Worm (Caenorhabditis elegans): ENCODE measurements around the gene Y57G11A.5.
"Not testable (repeated sequence)": the region's sequence is repeated elsewhere in the genome, so short reads cannot be mapped to it uniquely, and the experiment has no call there.

DNA sequence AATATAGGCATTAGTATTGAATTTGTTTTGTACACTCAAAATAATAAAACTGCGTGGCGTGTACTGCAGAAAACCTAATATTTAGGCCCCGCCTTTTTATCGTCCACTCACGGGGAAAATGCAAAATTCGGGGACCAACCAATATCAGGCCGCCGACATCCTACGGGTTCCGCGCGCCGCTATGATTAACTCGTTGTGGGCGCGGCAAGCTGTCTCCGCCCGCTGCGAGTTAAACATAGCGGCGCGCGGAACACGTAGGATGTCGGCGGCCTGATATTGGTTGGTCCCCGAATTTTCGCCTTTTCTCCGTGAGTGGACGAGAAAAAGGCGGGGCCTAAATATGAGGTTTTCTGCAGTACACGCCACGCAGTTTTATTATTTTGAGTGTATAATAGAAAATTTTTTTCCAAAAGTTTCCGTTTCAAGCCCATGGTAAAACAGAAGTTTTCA is 1.9 kb downstream of the Y57G11A.5 start:
- not testable (repeated sequence) for TF ChIP-seq ztf-11 (tag; optimal IDR thresholded peaks at IDR 0.05); pqm-1 (tag; optimal IDR thresholded peaks at IDR 0.05); dpl-1 (GFP tag; optimal IDR thresholded peaks at IDR 0.05); ama-1 (optimal IDR thresholded peaks at IDR 0.05); ceh-28 (tag; optimal IDR thresholded peaks at IDR 0.05); tra-1 (GFP tag; IDR thresholded peaks at IDR 0.05); mdl-1 (tag; optimal IDR thresholded peaks at IDR 0.05); rbr-2 (tag; optimal IDR thresholded peaks at IDR 0.05); unc-39 (tag; optimal IDR thresholded peaks at IDR 0.05); gei-8 (GFP tag; optimal IDR thresholded peaks at IDR 0.05); zfp-3 (GFP tag; conservative IDR thresholded peaks at IDR 0.05)

Data from whole organism, L4 larva.